Worm (Caenorhabditis elegans): ENCODE measurements around the gene F43C11.2.
A peak's percentile ranks its signal among the peaks of the same experiment; 100 is the strongest.

F43C11.2 gene

ce11 chrII:2330462-2330861 lies 24.1 kb upstream of the F43C11.2 start:
- TF ChIP-seq nfya-1 (tag; optimal IDR thresholded peaks at IDR 0.05; ENCODE audit: insufficient read depth) = no peak
- no peak for TF ChIP-seq elt-3 (tag; optimal IDR thresholded peaks at IDR 0.05)
- TF ChIP-seq ceh-16 (tag; optimal IDR thresholded peaks at IDR 0.05) = no peak
- no peak for TF ChIP-seq ZK546.5 (tag; optimal IDR thresholded peaks at IDR 0.05)
- no peak for TF ChIP-seq nhr-76 (tag; optimal IDR thresholded peaks at IDR 0.05)
- TF ChIP-seq nhr-43 (tag; optimal IDR thresholded peaks at IDR 0.05; ENCODE audit: poor library complexity, severe bottlenecking) = no peak
- TF ChIP-seq nhr-11 (tag; optimal IDR thresholded peaks at IDR 0.05) = no peak
- TF ChIP-seq pha-4 (tag; optimal IDR thresholded peaks at IDR 0.05) = no peak
- TF ChIP-seq fos-1 (tag; optimal IDR thresholded peaks at IDR 0.05) = no peak
- TF ChIP-seq elt-1 (tag; optimal IDR thresholded peaks at IDR 0.05) = no peak

DNA sequence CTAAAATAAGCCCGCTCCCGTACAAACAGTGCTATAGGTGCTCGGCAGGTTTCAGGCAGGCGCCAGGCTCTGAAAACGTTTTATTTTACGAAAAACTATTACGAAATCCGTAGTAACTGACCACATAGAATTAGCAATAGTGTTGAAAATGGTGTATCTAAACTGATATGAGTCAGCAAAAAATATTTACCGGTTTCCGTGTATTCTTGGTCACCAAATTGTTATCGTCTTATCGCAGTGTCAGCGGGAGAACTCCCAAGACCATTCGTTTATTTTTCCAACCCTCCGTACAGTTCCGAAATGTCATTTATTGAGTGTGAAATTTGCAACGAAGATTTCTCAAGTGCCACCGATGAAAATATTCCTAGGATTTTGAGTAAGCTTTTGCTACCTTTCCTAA lies 22.4 kb upstream of the F43C11.2 start, which contains the start of gene F43C11.8:
TSS of gene F43C11.8 (plus strand) at position 301 of the 400 bp plus-strand sequence.
- TF ChIP-seq nhr-77 (tag; optimal IDR thresholded peaks at IDR 0.05) = no peak
- no peak for TF ChIP-seq fkh-10 (GFP tag; optimal IDR thresholded peaks at IDR 0.05)
- no peak for TF ChIP-seq ama-1 (optimal IDR thresholded peaks at IDR 0.05)
- TF ChIP-seq nhr-76 (tag; optimal IDR thresholded peaks at IDR 0.05) = no peak
- TF ChIP-seq pqm-1 (tag; optimal IDR thresholded peaks at IDR 0.05) = no peak
- TF ChIP-seq nhr-67 (tag; optimal IDR thresholded peaks at IDR 0.05) = no peak
- no peak for TF ChIP-seq snpc-4 (tag; optimal IDR thresholded peaks at IDR 0.05)
- TF ChIP-seq nhr-25 (tag; optimal IDR thresholded peaks at IDR 0.05) = no peak
- TF ChIP-seq mdl-1 (tag; optimal IDR thresholded peaks at IDR 0.05) = no peak
- no peak for TF ChIP-seq elt-3 (tag; optimal IDR thresholded peaks at IDR 0.05)
- TF ChIP-seq egl-27 (tag; optimal IDR thresholded peaks at IDR 0.05) = no peak
- TF ChIP-seq nhr-28 (tag; optimal IDR thresholded peaks at IDR 0.05) = no peak
- no peak for TF ChIP-seq sea-2 (GFP tag; optimal IDR thresholded peaks at IDR 0.05)

ce11 chrII:2335572-2335971 lies 19.0 kb upstream of the F43C11.2 start, which contains the start of gene F43C11.7:
Gene F43C11.7 (plus strand): TSS chrII:2335897.
- no peak for TF ChIP-seq lsy-12 (tag; optimal IDR thresholded peaks at IDR 0.05)
- no peak for TF ChIP-seq lin-39 (tag; optimal IDR thresholded peaks at IDR 0.05)
- TF ChIP-seq fos-1 (tag; optimal IDR thresholded peaks at IDR 0.05) = no peak
- TF ChIP-seq nhr-23 (tag; optimal IDR thresholded peaks at IDR 0.05) = no peak
- TF ChIP-seq ceh-9 (tag; optimal IDR thresholded peaks at IDR 0.05) = no peak
- TF ChIP-seq pqm-1 (tag; optimal IDR thresholded peaks at IDR 0.05) = peak; percentile 49
- TF ChIP-seq egl-27 (tag; optimal IDR thresholded peaks at IDR 0.05) = no peak
- no peak for TF ChIP-seq R02D3.7 (tag; optimal IDR thresholded peaks at IDR 0.05)
- TF ChIP-seq tbx-2 (tag; optimal IDR thresholded peaks at IDR 0.05) = no peak
- TF ChIP-seq unc-39 (tag; optimal IDR thresholded peaks at IDR 0.05) = no peak
- TF ChIP-seq pha-4 (tag; optimal IDR thresholded peaks at IDR 0.05) = peak; percentile 51
- peak; percentile 87 for TF ChIP-seq elt-2 (tag; optimal IDR thresholded peaks at IDR 0.05)
- no peak for TF ChIP-seq ceh-16 (tag; optimal IDR thresholded peaks at IDR 0.05)
- TF ChIP-seq nhr-11 (tag; optimal IDR thresholded peaks at IDR 0.05) = no peak
- no peak for TF ChIP-seq ceh-82 (tag; optimal IDR thresholded peaks at IDR 0.05)
- TF ChIP-seq eor-1 (tag; optimal IDR thresholded peaks at IDR 0.05) = no peak

ce11 chrII:2336177-2336576 lies 18.4 kb upstream of the F43C11.2 start:
- TF ChIP-seq nfya-1 (tag; optimal IDR thresholded peaks at IDR 0.05; ENCODE audit: insufficient read depth) (no peak), hmg-11 (tag; optimal IDR thresholded peaks at IDR 0.05) (no peak), lin-15B (tag; optimal IDR thresholded peaks at IDR 0.05) (no peak), ceh-82 (tag; optimal IDR thresholded peaks at IDR 0.05) (no peak), aly-2 (tag; optimal IDR thresholded peaks at IDR 0.05) (no peak), pha-4 (tag; optimal IDR thresholded peaks at IDR 0.05) (no peak), ztf-11 (tag; optimal IDR thresholded peaks at IDR 0.05) (no peak)

ce11 chrII:2340974-2341373 lies 13.6 kb upstream of the F43C11.2 start:
- TF ChIP-seq ztf-4 (tag; optimal IDR thresholded peaks at IDR 0.05) = no peak
- TF ChIP-seq elt-2 (tag; optimal IDR thresholded peaks at IDR 0.05) = peak; percentile 5
- peak; percentile 16 for TF ChIP-seq ceh-16 (tag; optimal IDR thresholded peaks at IDR 0.05)
- no peak for TF ChIP-seq elt-3 (tag; optimal IDR thresholded peaks at IDR 0.05)
- no peak for TF ChIP-seq nhr-12 (tag; optimal IDR thresholded peaks at IDR 0.05)
- peak; percentile 42 for TF ChIP-seq hmg-11 (tag; optimal IDR thresholded peaks at IDR 0.05)
- TF ChIP-seq nfya-1 (tag; optimal IDR thresholded peaks at IDR 0.05; ENCODE audit: insufficient read depth) = peak; percentile 14
